Worm (Caenorhabditis elegans) whole organism, L4/young adult: ENCODE measurements around the gene teg-1.

ENCODE experiments used
- dao-5 ChIP-seq: sonication (generic microtip); optimal IDR thresholded peaks from 2 replicates; lab custom pipeline; 2016; ENCODE audit warnings: missing genotype, missing genetic modification characterization, moderate library complexity, missing compliant biosample characterization
- him-1 ChIP-seq: sonication (generic microtip); optimal IDR thresholded peaks from 2 replicates; lab custom pipeline; 2016; ENCODE audit warnings: missing genotype, missing genetic modification reagents, missing genetic modification characterization, missing compliant biosample characterization

ce11 chrIII:11286069-11286468, 32.0 kb downstream of the teg-1 start:
- TF ChIP-seq dao-5 (no peak), him-1 (tag; lab: Kevin White, UChicago) (no peak)
